Worm (Caenorhabditis elegans) whole organism, L2 larva: ENCODE results near the gene atg-13.

Experiments used
- C34F6.9 ChIP-seq: fragments of 150-350 bp; optimal IDR thresholded peaks from 2 replicates; lab custom pipeline; 2014; ENCODE audit warnings: missing biosample characterization, missing genetic modification characterization
- F13H6.1 ChIP-seq: sonication (generic microtip); optimal IDR thresholded peaks from 2 replicates; lab custom pipeline; 2016; ENCODE audit warnings: missing genetic modification characterization, missing compliant biosample characterization
- Y55F3AM.14 ChIP-seq: fragments of 200-800 bp; sonication (Bioruptor generic); optimal IDR thresholded peaks from 2 replicates; lab custom pipeline; 2018; ENCODE audit warnings: mild to moderate bottlenecking, missing genetic modification characterization, missing compliant biosample characterization
- ZK546.5 ChIP-seq: sonication (generic microtip); optimal IDR thresholded peaks from 2 replicates; lab custom pipeline; 2017; ENCODE audit warnings: missing biosample characterization, missing genetic modification characterization
- alr-1 ChIP-seq: fragments of 150-350 bp; optimal IDR thresholded peaks from 2 replicates; lab custom pipeline; 2014; ENCODE audit warnings: missing biosample characterization, missing genetic modification characterization
- aly-2 ChIP-seq: fragments of 150-350 bp; optimal IDR thresholded peaks from 2 replicates; lab custom pipeline; 2014; ENCODE audit warnings: missing biosample characterization, missing genetic modification characterization
- ama-1 ChIP-seq: fragments of 150-350 bp; optimal IDR thresholded peaks from 2 replicates; lab custom pipeline; 2018; ENCODE audit warnings: inconsistent platforms
- blmp-1 ChIP-seq: sonication (generic microtip); optimal IDR thresholded peaks from 2 replicates; lab custom pipeline; 2017; ENCODE audit warnings: missing genetic modification characterization, mild to moderate bottlenecking, missing compliant biosample characterization, antibody characterized with exemption, moderate library complexity; ENCODE audit not compliant: insufficient read depth
- ceh-16 ChIP-seq: fragments of 150-350 bp; optimal IDR thresholded peaks from 2 replicates; lab custom pipeline; 2014; ENCODE audit warnings: missing biosample characterization, missing genetic modification characterization
- ceh-82 ChIP-seq: fragments of 150-350 bp; optimal IDR thresholded peaks from 2 replicates; lab custom pipeline; 2014; ENCODE audit warnings: missing biosample characterization, missing genetic modification characterization
- crh-2 ChIP-seq: sonication (generic microtip); optimal IDR thresholded peaks from 2 replicates; lab custom pipeline; 2017; ENCODE audit warnings: missing biosample characterization, missing genetic modification characterization
- dmd-4 ChIP-seq: sonication (generic microtip); optimal IDR thresholded peaks from 2 replicates; lab custom pipeline; 2017; ENCODE audit warnings: missing biosample characterization, missing genetic modification characterization
- egl-27 ChIP-seq: sonication (generic microtip); optimal IDR thresholded peaks from 3 replicates; lab custom pipeline; 2017; ENCODE audit warnings: missing biosample characterization, missing genetic modification reagents, missing genetic modification characterization
- elt-1 ChIP-seq: fragments of 150-350 bp; optimal IDR thresholded peaks from 2 replicates; lab custom pipeline; 2014; ENCODE audit warnings: missing biosample characterization, missing genetic modification characterization
- elt-3 ChIP-seq: sonication (generic microtip); optimal IDR thresholded peaks from 2 replicates; lab custom pipeline; 2017; ENCODE audit warnings: missing biosample characterization, missing genetic modification characterization
- fos-1 ChIP-seq: fragments of 150-350 bp; optimal IDR thresholded peaks from 2 replicates; lab custom pipeline; 2014; ENCODE audit warnings: missing biosample characterization, missing genetic modification characterization
- gmeb-1 ChIP-seq: fragments of 150-350 bp; optimal IDR thresholded peaks from 2 replicates; lab custom pipeline; 2014; ENCODE audit warnings: missing biosample characterization, missing genetic modification characterization
- lin-11 ChIP-seq: fragments of 150-350 bp; sonication (generic microtip); optimal IDR thresholded peaks from 2 replicates; lab custom pipeline; 2014; ENCODE audit warnings: missing biosample characterization, missing genetic modification characterization, inconsistent platforms, mixed read lengths
- lin-13 ChIP-seq: fragments of 150-350 bp; optimal IDR thresholded peaks from 2 replicates; lab custom pipeline; 2014; ENCODE audit warnings: missing biosample characterization, missing genetic modification reagents, missing genetic modification characterization
- lin-39 ChIP-seq: fragments of 150-350 bp; optimal IDR thresholded peaks from 2 replicates; lab custom pipeline; 2014; ENCODE audit warnings: missing biosample characterization, missing genetic modification reagents, missing genetic modification characterization
- lsy-2 ChIP-seq, 2 experiments: fragments of 150-350 bp in 1 of 2; sonication (generic microtip) in 1 of 2; optimal IDR thresholded peaks; 2 replicates each; lab custom pipeline; 2014 to 2017; ENCODE audit warnings: missing biosample characterization in 2 of 2, missing genetic modification characterization in 2 of 2
- mab-5 ChIP-seq: fragments of 150-350 bp; optimal IDR thresholded peaks from 2 replicates; lab custom pipeline; 2014; ENCODE audit warnings: missing biosample characterization, missing genetic modification characterization
- mbf-1 ChIP-seq: sonication (generic microtip); optimal IDR thresholded peaks from 2 replicates; lab custom pipeline; 2017; ENCODE audit warnings: missing biosample characterization, missing genetic modification characterization
- mdl-1 ChIP-seq, 2 experiments: fragments of 150-350 bp in 1 of 2; sonication (generic microtip) in 1 of 2; optimal IDR thresholded peaks; 2 replicates each; lab custom pipeline; 2017; ENCODE audit warnings: missing biosample characterization in 2 of 2, missing genetic modification characterization in 2 of 2
- nhr-10 ChIP-seq: sonication (generic microtip); optimal IDR thresholded peaks from 2 replicates; lab custom pipeline; 2017; ENCODE audit warnings: missing biosample characterization, missing genetic modification characterization
- nhr-11 ChIP-seq: fragments of 150-350 bp; optimal IDR thresholded peaks from 2 replicates; lab custom pipeline; 2014; ENCODE audit warnings: missing biosample characterization, missing genetic modification characterization
- nhr-12 ChIP-seq: fragments of 150-350 bp; optimal IDR thresholded peaks from 2 replicates; lab custom pipeline; 2014; ENCODE audit warnings: missing biosample characterization, missing genetic modification characterization
- nhr-129 ChIP-seq: fragments of 150-350 bp; optimal IDR thresholded peaks from 2 replicates; lab custom pipeline; 2014; ENCODE audit warnings: missing biosample characterization, missing genetic modification characterization
- nhr-21 ChIP-seq: fragments of 150-350 bp; optimal IDR thresholded peaks from 2 replicates; lab custom pipeline; 2014; ENCODE audit warnings: missing biosample characterization, missing genetic modification characterization
- nhr-23 ChIP-seq: fragments of 150-350 bp; optimal IDR thresholded peaks from 2 replicates; lab custom pipeline; 2014; ENCODE audit warnings: missing biosample characterization, missing genetic modification reagents, missing genetic modification characterization
- nhr-237 ChIP-seq: fragments of 150-350 bp; optimal IDR thresholded peaks from 2 replicates; lab custom pipeline; 2014; ENCODE audit warnings: missing biosample characterization, missing genetic modification characterization
- nhr-25 ChIP-seq: fragments of 150-350 bp; sonication (generic microtip); optimal IDR thresholded peaks from 3 replicates; lab custom pipeline; 2014; ENCODE audit warnings: missing biosample characterization, missing genetic modification characterization
- nhr-6 ChIP-seq: fragments of 150-350 bp; optimal IDR thresholded peaks from 2 replicates; lab custom pipeline; 2014; ENCODE audit warnings: missing biosample characterization, missing genetic modification characterization
- nhr-77 ChIP-seq: fragments of 150-350 bp; optimal IDR thresholded peaks from 2 replicates; lab custom pipeline; 2014; ENCODE audit warnings: missing biosample characterization, missing genetic modification characterization
- peb-1 ChIP-seq: fragments of 150-350 bp; optimal IDR thresholded peaks from 2 replicates; lab custom pipeline; 2014; ENCODE audit warnings: missing biosample characterization, missing genetic modification characterization
- sem-4 ChIP-seq: fragments of 150-350 bp; optimal IDR thresholded peaks from 2 replicates; lab custom pipeline; 2014; ENCODE audit warnings: missing biosample characterization, missing genetic modification reagents, missing genetic modification characterization
- skn-1 ChIP-seq: sonication (generic microtip); optimal IDR thresholded peaks from 2 replicates; lab custom pipeline; 2017; ENCODE audit warnings: missing biosample characterization, missing genetic modification characterization
- sma-3 ChIP-seq: sonication (generic microtip); optimal IDR thresholded peaks from 2 replicates; lab custom pipeline; 2016; ENCODE audit warnings: missing genetic modification reagents, missing genetic modification characterization, missing compliant biosample characterization
- sma-9 ChIP-seq, 2 experiments: fragments of 150-350 bp in 1 of 2; sonication (generic microtip) in 1 of 2; optimal IDR thresholded peaks; 2 replicates each; lab custom pipeline; 2014 to 2016; ENCODE audit warnings: missing genetic modification characterization in 2 of 2, mild to moderate bottlenecking in 1 of 2, missing biosample characterization in 1 of 2, missing compliant biosample characterization in 1 of 2, missing genetic modification reagents in 1 of 2, moderate library complexity in 1 of 2
- snpc-4 ChIP-seq: fragments of 150-350 bp; optimal IDR thresholded peaks from 2 replicates; lab custom pipeline; 2014; ENCODE audit warnings: missing biosample characterization, missing genetic modification characterization
- unc-39 ChIP-seq: fragments of 150-350 bp; optimal IDR thresholded peaks from 2 replicates; lab custom pipeline; 2014; ENCODE audit warnings: missing biosample characterization, missing genetic modification characterization
- unc-55 ChIP-seq: fragments of 150-350 bp; sonication (generic microtip); optimal IDR thresholded peaks from 3 replicates; lab custom pipeline; 2014; ENCODE audit warnings: missing biosample characterization, missing genetic modification reagents, missing genetic modification characterization
- unc-62 ChIP-seq: fragments of 150-350 bp; optimal IDR thresholded peaks from 2 replicates; lab custom pipeline; 2014; ENCODE audit warnings: missing biosample characterization, missing genetic modification reagents, missing genetic modification characterization
- zag-1 ChIP-seq: fragments of 150-350 bp; optimal IDR thresholded peaks from 2 replicates; lab custom pipeline; 2014; ENCODE audit warnings: missing biosample characterization, missing genetic modification characterization
- ztf-1 ChIP-seq: fragments of 200-800 bp; sonication (Bioruptor generic); conservative IDR thresholded peaks from 2 replicates; pipeline ENCODE4 v1.3.6; 2022; ENCODE audit warnings: missing genetic modification characterization, missing compliant biosample characterization
- ztf-11 ChIP-seq: sonication (generic microtip); optimal IDR thresholded peaks from 2 replicates; lab custom pipeline; 2017; ENCODE audit warnings: missing biosample characterization, missing genetic modification characterization
- ztf-4 ChIP-seq: fragments of 150-350 bp; optimal IDR thresholded peaks from 2 replicates; lab custom pipeline; 2014; ENCODE audit warnings: missing biosample characterization, missing genetic modification characterization

atg-13 gene

DNA sequence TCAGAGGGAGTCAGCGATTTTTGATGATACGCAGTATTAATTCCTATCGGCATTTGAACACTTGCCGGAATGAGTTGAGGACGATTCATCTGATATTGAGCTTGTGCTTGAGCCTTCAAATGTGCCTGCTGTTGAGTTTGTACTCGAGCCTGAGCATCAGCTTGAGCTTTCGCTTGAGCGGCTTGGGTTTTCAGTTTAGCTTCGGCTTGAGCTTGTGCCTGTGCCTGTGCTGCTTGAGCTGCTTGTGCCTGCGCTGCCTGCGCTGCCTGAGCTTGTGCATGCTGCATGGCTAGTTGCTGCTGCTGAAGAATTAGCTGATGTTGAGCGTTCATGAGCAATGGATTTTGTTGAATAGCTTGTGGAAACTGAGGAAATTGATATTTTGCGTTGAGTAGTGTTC is 42.1 kb downstream of the atg-13 start:
- no peak for TF ChIP-seq ztf-1 (GFP tag; lab: Robert Waterston, UW)
- no peak for TF ChIP-seq crh-2 (tag; lab: Kevin White, UChicago)
- TF ChIP-seq ama-1: no peak
- no peak for TF ChIP-seq fos-1 (tag; lab: Kevin White, UChicago)
- no peak for TF ChIP-seq nhr-237 (tag; lab: Kevin White, UChicago)
- TF ChIP-seq dmd-4 (tag; lab: Kevin White, UChicago): no peak
- TF ChIP-seq nhr-129 (tag; lab: Kevin White, UChicago): no peak
- no peak for TF ChIP-seq sma-3 (GFP tag; lab: Kevin White, UChicago)
- no peak for TF ChIP-seq ztf-11 (tag; lab: Kevin White, UChicago)
- TF ChIP-seq lsy-2 (tag; optimal IDR thresholded peaks at IDR 0.05; lab: Kevin White, UChicago): no peak
- TF ChIP-seq peb-1 (tag; lab: Kevin White, UChicago): no peak
- TF ChIP-seq skn-1: no peak
- TF ChIP-seq sma-9 (GFP tag; optimal IDR thresholded peaks at IDR 0.05; lab: Kevin White, UChicago): no peak
- no peak for TF ChIP-seq sma-9 (tag; optimal IDR thresholded peaks at IDR 0.05; lab: Kevin White, UChicago)
- no peak for TF ChIP-seq sem-4 (tag; lab: Kevin White, UChicago)
- TF ChIP-seq elt-1: no peak
- TF ChIP-seq nhr-6: no peak

DNA sequence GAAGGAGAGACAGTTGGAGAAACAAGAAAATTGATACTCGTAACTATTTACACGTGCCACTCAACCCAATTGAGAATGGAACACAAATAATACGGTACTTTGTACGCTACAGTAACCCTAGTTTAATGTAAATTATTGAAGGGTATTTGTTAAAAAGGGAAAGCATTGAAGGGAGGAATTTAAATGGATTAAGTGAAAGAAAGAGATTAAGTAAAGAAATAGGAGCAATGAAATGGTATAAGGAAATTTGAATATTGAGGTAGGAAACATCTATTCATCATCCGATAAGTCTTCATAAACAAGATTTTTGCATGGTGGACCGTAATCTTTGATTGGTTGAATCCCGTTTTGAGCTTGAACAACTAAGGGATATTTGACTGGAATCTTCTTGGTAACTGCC is 46.6 kb downstream of the atg-13 start:
- no peak for TF ChIP-seq nhr-237 (tag; lab: Kevin White, UChicago)

DNA sequence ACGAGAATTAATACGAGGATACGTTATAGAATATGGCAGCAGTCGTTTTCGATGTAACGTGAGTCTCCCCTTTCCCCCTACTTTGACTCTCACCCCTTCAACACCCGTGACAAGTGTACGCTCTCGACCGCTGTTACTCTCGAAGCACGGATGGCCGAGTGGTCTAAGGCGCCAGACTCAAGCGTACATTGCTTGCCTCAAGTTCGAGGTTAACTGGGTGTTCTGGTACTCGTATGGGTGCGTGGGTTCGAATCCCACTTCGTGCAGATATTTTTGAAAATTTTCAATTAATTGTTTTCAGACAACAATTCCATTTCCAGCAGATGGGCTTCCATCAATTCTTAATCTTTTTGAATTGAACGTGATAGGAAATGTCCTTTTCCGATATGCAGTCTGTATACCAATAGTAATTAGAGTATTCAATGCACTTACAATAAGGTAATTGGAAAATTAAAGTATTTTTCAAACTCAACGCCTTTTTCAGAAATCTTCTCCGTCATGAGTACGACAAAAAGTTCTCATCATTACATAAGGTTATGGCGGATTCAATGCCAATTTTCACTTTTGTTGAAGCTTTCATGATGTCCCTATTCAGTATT is 48.4 kb downstream of the atg-13 start:
- TF ChIP-seq F13H6.1: peak; percentile 63
- TF ChIP-seq aly-2 (tag; lab: Kevin White, UChicago): no peak
- no peak for TF ChIP-seq nhr-11
- no peak for TF ChIP-seq peb-1 (tag; lab: Kevin White, UChicago)
- peak; percentile 0 for TF ChIP-seq snpc-4 (tag; lab: Kevin White, UChicago)
- peak; percentile 47 for TF ChIP-seq ztf-4
- no peak for TF ChIP-seq ztf-1 (GFP tag; lab: Robert Waterston, UW)
- TF ChIP-seq ceh-82 (tag; lab: Kevin White, UChicago): no peak
- peak; percentile 8 for TF ChIP-seq egl-27 (tag; lab: Kevin White, UChicago)
- peak; percentile 8 for TF ChIP-seq ceh-16 (tag; lab: Kevin White, UChicago)
- peak; percentile 84 for TF ChIP-seq nhr-129 (tag; lab: Kevin White, UChicago)
- peak; percentile 59 for TF ChIP-seq lin-11 (tag; lab: Kevin White, UChicago)
- TF ChIP-seq elt-1: no peak
- TF ChIP-seq zag-1 (tag; lab: Kevin White, UChicago): no peak
- TF ChIP-seq sem-4 (tag; lab: Kevin White, UChicago): peak; percentile 48
- TF ChIP-seq fos-1 (tag; lab: Kevin White, UChicago): peak; percentile 33
- TF ChIP-seq alr-1 (tag; lab: Kevin White, UChicago): no peak
- peak; percentile 70 for TF ChIP-seq lin-13
- TF ChIP-seq skn-1: no peak
- peak; percentile 59 for TF ChIP-seq unc-55 (GFP tag; lab: Kevin White, UChicago)
- TF ChIP-seq nhr-6: no peak
- TF ChIP-seq nhr-21 (tag; lab: Kevin White, UChicago): peak; percentile 82
- TF ChIP-seq nhr-77: no peak
- no peak for TF ChIP-seq ztf-11 (tag; lab: Kevin White, UChicago)
- TF ChIP-seq unc-62 (GFP tag; lab: Kevin White, UChicago): no peak
- peak; percentile 66 for TF ChIP-seq sma-9 (GFP tag; optimal IDR thresholded peaks at IDR 0.05; lab: Kevin White, UChicago)
- TF ChIP-seq sma-9 (tag; optimal IDR thresholded peaks at IDR 0.05; lab: Kevin White, UChicago): no peak
- no peak for TF ChIP-seq nhr-10
- TF ChIP-seq Y55F3AM.14 (GFP tag; lab: Kevin White, UChicago): peak; percentile 61
- TF ChIP-seq C34F6.9 (tag; lab: Kevin White, UChicago): peak; percentile 75
- TF ChIP-seq nhr-25 (tag; lab: Kevin White, UChicago): peak; percentile 20
- TF ChIP-seq nhr-12 (tag; lab: Kevin White, UChicago): no peak
- TF ChIP-seq nhr-237 (tag; lab: Kevin White, UChicago): no peak
- TF ChIP-seq crh-2 (tag; lab: Kevin White, UChicago): peak; percentile 51
- TF ChIP-seq ZK546.5 (tag; lab: Kevin White, UChicago): no peak
- TF ChIP-seq mab-5 (tag; lab: Kevin White, UChicago): no peak
- no peak for TF ChIP-seq mbf-1 (tag; lab: Kevin White, UChicago)
- no peak for TF ChIP-seq ama-1
- no peak for TF ChIP-seq mdl-1 (tag; optimal IDR thresholded peaks at IDR 0.05; lab: Kevin White, UChicago)
- no peak for TF ChIP-seq blmp-1 (tag; lab: Kevin White, UChicago)
- TF ChIP-seq nhr-23 (tag; lab: Kevin White, UChicago): no peak
- TF ChIP-seq lsy-2 (tag; optimal IDR thresholded peaks at IDR 0.05; lab: Kevin White, UChicago): peak; percentile 73 to 81
- no peak for TF ChIP-seq elt-3
- no peak for TF ChIP-seq lin-39 (tag; lab: Kevin White, UChicago)
- TF ChIP-seq gmeb-1 (tag; lab: Kevin White, UChicago): peak; percentile 66
- TF ChIP-seq unc-39 (tag; lab: Kevin White, UChicago): no peak
- no peak for TF ChIP-seq dmd-4 (tag; lab: Kevin White, UChicago)
- TF ChIP-seq sma-3 (GFP tag; lab: Kevin White, UChicago): peak; percentile 67
